Worm (Caenorhabditis elegans) whole organism, L1 larva: Measurements from ENCODE around the gene thoc-7.

Experiments
- C04F5.9 ChIP-seq: sonication (generic microtip); optimal IDR thresholded peaks from 2 replicates; lab custom pipeline; 2016; ENCODE audit warnings: missing genetic modification characterization, missing compliant biosample characterization
- C16A3.4 ChIP-seq: fragments of 150-350 bp; optimal IDR thresholded peaks from 2 replicates; lab custom pipeline; 2014; ENCODE audit warnings: missing biosample characterization, missing genetic modification characterization
- C34B4.2 ChIP-seq: sonication (generic microtip); optimal IDR thresholded peaks from 2 replicates; lab custom pipeline; 2017; ENCODE audit warnings: mild to moderate bottlenecking, missing genetic modification characterization, missing compliant biosample characterization
- F16B12.6 ChIP-seq: fragments of 150-350 bp; optimal IDR thresholded peaks from 2 replicates; lab custom pipeline; 2014; ENCODE audit warnings: missing biosample characterization, missing genetic modification characterization
- alr-1 ChIP-seq: fragments of 200-800 bp; sonication (Bioruptor generic); optimal IDR thresholded peaks from 2 replicates; lab custom pipeline; 2018; ENCODE audit warnings: borderline replicate concordance, mild to moderate bottlenecking, missing genetic modification characterization, missing compliant biosample characterization
- ama-1 ChIP-seq: fragments of 150-350 bp; optimal IDR thresholded peaks from 2 replicates; lab custom pipeline; 2014
- blmp-1 ChIP-seq: fragments of 150-350 bp; optimal IDR thresholded peaks from 2 replicates; lab custom pipeline; 2014; ENCODE audit warnings: missing biosample characterization, missing genetic modification characterization
- ceh-8 ChIP-seq: fragments of 200-800 bp; sonication (Bioruptor generic); optimal IDR thresholded peaks from 2 replicates; lab custom pipeline; 2018; ENCODE audit warnings: mild to moderate bottlenecking, missing genetic modification characterization, moderate library complexity, missing compliant biosample characterization
- ceh-88 ChIP-seq: fragments of 200-800 bp; sonication (Bioruptor generic); IDR thresholded peaks from 2 replicates; pipeline ENCODE4 v1.3.6; 2022; ENCODE audit warnings: missing genetic modification characterization, missing compliant biosample characterization
- ceh-90 ChIP-seq: sonication (generic microtip); optimal IDR thresholded peaks from 2 replicates; lab custom pipeline; 2016; ENCODE audit warnings: missing genetic modification characterization, missing compliant biosample characterization
- ces-1 ChIP-seq: fragments of 150-350 bp; optimal IDR thresholded peaks from 2 replicates; lab custom pipeline; 2014; ENCODE audit warnings: missing biosample characterization, missing genetic modification reagents, missing genetic modification characterization
- dpl-1 ChIP-seq, 3 experiments: fragments of 150-350 bp in 2 of 3; sonication (generic microtip) in 1 of 3; optimal IDR thresholded peaks; 2 replicates each; lab custom pipeline; 2014 to 2017; ENCODE audit warnings: missing biosample characterization in 3 of 3, missing genetic modification characterization in 3 of 3, missing genetic modification reagents in 3 of 3
- dsc-1 ChIP-seq: sonication (generic microtip); optimal IDR thresholded peaks from 2 replicates; lab custom pipeline; 2016; ENCODE audit warnings: mild to moderate bottlenecking, missing genetic modification characterization, missing compliant biosample characterization
- efl-1 ChIP-seq, 4 experiments: fragments of 150-350 bp; optimal IDR thresholded peaks in 3 of 4; peaks in 1 of 4; 1 replicate in 1 of 4; 2 replicates in 3 of 4; lab custom pipeline; 2014; ENCODE audit warnings: missing biosample characterization in 2 of 4, missing genetic modification characterization in 2 of 4, missing genetic modification reagents in 2 of 4
- efl-3 ChIP-seq: fragments of 200-800 bp; sonication (Bioruptor generic); optimal IDR thresholded peaks from 2 replicates; lab custom pipeline; 2018; ENCODE audit warnings: mild to moderate bottlenecking, missing genetic modification characterization, missing compliant biosample characterization
- egl-13 ChIP-seq: sonication (generic microtip); optimal IDR thresholded peaks from 2 replicates; lab custom pipeline; 2016; ENCODE audit warnings: missing genotype, missing genetic modification reagents, missing genetic modification characterization, missing compliant biosample characterization
- fkh-10 ChIP-seq: sonication (generic microtip); optimal IDR thresholded peaks from 2 replicates; lab custom pipeline; 2017; ENCODE audit warnings: missing biosample characterization, missing genetic modification reagents, missing genetic modification characterization
- hlh-4 ChIP-seq: sonication (generic microtip); optimal IDR thresholded peaks from 2 replicates; lab custom pipeline; 2016; ENCODE audit warnings: mild to moderate bottlenecking, missing genetic modification characterization, missing compliant biosample characterization
- hpl-2 ChIP-seq: fragments of 150-350 bp; optimal IDR thresholded peaks from 2 replicates; lab custom pipeline; 2014; ENCODE audit warnings: missing biosample characterization, missing genetic modification reagents, missing genetic modification characterization
- irx-1 ChIP-seq: sonication (generic microtip); optimal IDR thresholded peaks from 2 replicates; lab custom pipeline; 2016; ENCODE audit warnings: missing genetic modification characterization, missing compliant biosample characterization
- lin-13 ChIP-seq: fragments of 150-350 bp; optimal IDR thresholded peaks from 2 replicates; lab custom pipeline; 2014; ENCODE audit warnings: missing biosample characterization, missing genetic modification reagents, missing genetic modification characterization
- lin-14 ChIP-seq: fragments of 200-800 bp; sonication (Bioruptor generic); optimal IDR thresholded peaks from 2 replicates; lab custom pipeline; 2018; ENCODE audit warnings: mild to moderate bottlenecking, missing genetic modification characterization, moderate library complexity, missing compliant biosample characterization
- lin-15B ChIP-seq: fragments of 150-350 bp; sonication (generic microtip); optimal IDR thresholded peaks from 3 replicates; lab custom pipeline; 2014; ENCODE audit warnings: missing biosample characterization, missing genetic modification characterization
- lin-35 ChIP-seq, 2 experiments: fragments of 150-350 bp; optimal IDR thresholded peaks; 2 replicates each; lab custom pipeline; 2014; ENCODE audit warnings: missing biosample characterization in 2 of 2, missing genetic modification characterization in 2 of 2, missing genetic modification reagents in 2 of 2
- lin-39 ChIP-seq: fragments of 150-350 bp; optimal IDR thresholded peaks from 2 replicates; lab custom pipeline; 2014; ENCODE audit warnings: missing biosample characterization, missing genetic modification reagents, missing genetic modification characterization
- lir-3 ChIP-seq: sonication (generic microtip); optimal IDR thresholded peaks from 2 replicates; lab custom pipeline; 2016; ENCODE audit warnings: mild to moderate bottlenecking, missing genetic modification characterization, moderate library complexity, missing compliant biosample characterization; ENCODE audit not compliant: poor library complexity
- lsy-2 ChIP-seq, 2 experiments: fragments of 150-350 bp; optimal IDR thresholded peaks; 2 replicates each; lab custom pipeline; 2014; ENCODE audit warnings: missing biosample characterization in 2 of 2, missing genetic modification characterization in 2 of 2
- mdl-1 ChIP-seq, 2 experiments: fragments of 150-350 bp; optimal IDR thresholded peaks; 2 replicates each; lab custom pipeline; 2014 to 2017; ENCODE audit warnings: missing biosample characterization in 2 of 2, missing genetic modification characterization in 2 of 2, inconsistent platforms in 1 of 2
- mef-2 ChIP-seq: fragments of 150-350 bp; optimal IDR thresholded peaks from 2 replicates; lab custom pipeline; 2014; ENCODE audit warnings: missing biosample characterization, missing genetic modification characterization
- mep-1 ChIP-seq: fragments of 150-350 bp; optimal IDR thresholded peaks from 2 replicates; lab custom pipeline; 2014; ENCODE audit warnings: missing biosample characterization, missing genetic modification characterization
- nhr-12 ChIP-seq: sonication (generic microtip); optimal IDR thresholded peaks from 2 replicates; lab custom pipeline; 2017; ENCODE audit warnings: missing biosample characterization, missing genetic modification characterization
- nhr-20 ChIP-seq: sonication (generic microtip); optimal IDR thresholded peaks from 2 replicates; lab custom pipeline; 2016; ENCODE audit warnings: mild to moderate bottlenecking, missing genetic modification characterization, missing compliant biosample characterization
- nhr-237 ChIP-seq: fragments of 150-350 bp; optimal IDR thresholded peaks from 2 replicates; lab custom pipeline; 2014; ENCODE audit warnings: missing biosample characterization, missing genetic modification characterization
- nhr-71 ChIP-seq: sonication (generic microtip); optimal IDR thresholded peaks from 2 replicates; lab custom pipeline; 2016; ENCODE audit warnings: mild to moderate bottlenecking, missing genetic modification characterization, moderate library complexity, missing compliant biosample characterization
- nhr-76 ChIP-seq: sonication (generic microtip); optimal IDR thresholded peaks from 2 replicates; lab custom pipeline; 2017; ENCODE audit warnings: missing biosample characterization, missing genetic modification characterization
- nhr-77 ChIP-seq: fragments of 150-350 bp; optimal IDR thresholded peaks from 2 replicates; lab custom pipeline; 2014; ENCODE audit warnings: missing biosample characterization, missing genetic modification characterization
- nhr-85 ChIP-seq: sonication (generic microtip); peaks from one replicate; lab custom pipeline; 2016; ENCODE audit warnings: missing genetic modification characterization, inconsistent platforms, missing compliant biosample characterization
- nhr-90 ChIP-seq: sonication (generic microtip); optimal IDR thresholded peaks from 2 replicates; lab custom pipeline; 2016; ENCODE audit warnings: mild to moderate bottlenecking, missing genetic modification characterization, missing compliant biosample characterization; ENCODE audit not compliant: poor library complexity
- pag-3 ChIP-seq: sonication (generic microtip); optimal IDR thresholded peaks from 2 replicates; lab custom pipeline; 2017; ENCODE audit warnings: missing genetic modification characterization, mild to moderate bottlenecking, missing compliant biosample characterization, antibody characterized with exemption, borderline replicate concordance; ENCODE audit not compliant: insufficient read depth
- pax-3 ChIP-seq: fragments of 200-800 bp; sonication (Bioruptor generic); optimal IDR thresholded peaks from 2 replicates; lab custom pipeline; 2018; ENCODE audit warnings: mild to moderate bottlenecking, missing genetic modification characterization, moderate library complexity, missing compliant biosample characterization
- rnt-1 ChIP-seq: sonication (generic microtip); optimal IDR thresholded peaks from 2 replicates; lab custom pipeline; 2016; ENCODE audit warnings: mild to moderate bottlenecking, missing genetic modification characterization, moderate library complexity, missing compliant biosample characterization
- tlp-1 ChIP-seq: fragments of 150-350 bp; optimal IDR thresholded peaks from 2 replicates; lab custom pipeline; 2014; ENCODE audit warnings: missing biosample characterization, missing genetic modification characterization
- unc-30 ChIP-seq: sonication (generic microtip); optimal IDR thresholded peaks from 2 replicates; lab custom pipeline; 2017; ENCODE audit warnings: missing biosample characterization, missing genetic modification characterization
- unc-62 ChIP-seq: fragments of 150-350 bp; optimal IDR thresholded peaks from 2 replicates; lab custom pipeline; 2014; ENCODE audit warnings: missing biosample characterization, missing genetic modification reagents, missing genetic modification characterization
- unc-86 ChIP-seq: sonication (generic microtip); optimal IDR thresholded peaks from 2 replicates; lab custom pipeline; 2016; ENCODE audit warnings: missing genetic modification characterization, missing compliant biosample characterization
- unc-98 ChIP-seq: fragments of 200-800 bp; sonication (Bioruptor generic); IDR thresholded peaks from 2 replicates; pipeline ENCODE4 v1.3.6; 2022; ENCODE audit warnings: missing genetic modification characterization, missing compliant biosample characterization
- vab-15 ChIP-seq: sonication (generic microtip); optimal IDR thresholded peaks from 2 replicates; lab custom pipeline; 2017; ENCODE audit warnings: missing genotype, mild to moderate bottlenecking, missing genetic modification characterization, missing compliant biosample characterization
- xbp-1 ChIP-seq: sonication (generic microtip); optimal IDR thresholded peaks from 2 replicates; lab custom pipeline; 2016; ENCODE audit warnings: missing genetic modification characterization, missing compliant biosample characterization
- zag-1 ChIP-seq: fragments of 150-350 bp; optimal IDR thresholded peaks from 2 replicates; lab custom pipeline; 2014; ENCODE audit warnings: missing biosample characterization, missing genetic modification characterization
- ztf-11 ChIP-seq, 2 experiments: sonication (generic microtip); optimal IDR thresholded peaks; 2 replicates each; lab custom pipeline; 2016 to 2017; ENCODE audit warnings: missing genetic modification characterization in 2 of 2, missing biosample characterization in 1 of 2, missing compliant biosample characterization in 1 of 2
- ztf-4 ChIP-seq: fragments of 150-350 bp; optimal IDR thresholded peaks from 2 replicates; lab custom pipeline; 2014; ENCODE audit warnings: missing biosample characterization, missing genetic modification characterization

thoc-7 gene

ce11 chrIV:13881754-13882275, 719 bp upstream of the thoc-7 start, which contains the start of gene rpl-29 (continued):
- TF ChIP-seq ceh-88 (peak; percentile 76), alr-1 (no peak), lin-39 (tag; lab: Kevin White, UChicago) (peak; percentile 79), ceh-8 (peak; percentile 67), mdl-1 (tag; optimal IDR thresholded peaks at IDR 0.05; lab: Kevin White, UChicago) (peak in 1 of 2 experiments; percentile 85), hlh-4 (tag; lab: Kevin White, UChicago) (no peak), hpl-2 (GFP tag; lab: Kevin White, UChicago) (peak; percentile 74), C16A3.4 (peak; percentile 95), fkh-10 (GFP tag; lab: Kevin White, UChicago) (peak; percentile 49), ces-1 (GFP tag; lab: Kevin White, UChicago) (no peak), ama-1 (lab: Kevin White, UChicago) (no peak), F16B12.6 (tag; lab: Kevin White, UChicago) (peak; percentile 18), lir-3 (tag; lab: Kevin White, UChicago) (no peak), irx-1 (tag; lab: Kevin White, UChicago) (peak; percentile 84), C04F5.9 (tag; lab: Kevin White, UChicago) (peak; percentile 75), ztf-4 (tag; lab: Kevin White, UChicago) (peak; percentile 82), blmp-1 (tag; lab: Kevin White, UChicago) (peak; percentile 70), lsy-2 (tag; optimal IDR thresholded peaks at IDR 0.05; lab: Kevin White, UChicago) (peak; percentile 99), dpl-1 (GFP tag; optimal IDR thresholded peaks at IDR 0.05; lab: Kevin White, UChicago) (peak; percentile 74 to 82 (median 81)), nhr-20 (peak; percentile 92), pax-3 (peak; percentile 61), C34B4.2 (tag; lab: Kevin White, UChicago) (no peak), nhr-85 (peak; percentile 97), nhr-71 (tag; lab: Kevin White, UChicago) (peak; percentile 96), pag-3 (tag; lab: Kevin White, UChicago) (no peak), ztf-11 (tag; optimal IDR thresholded peaks at IDR 0.05; lab: Kevin White, UChicago) (peak in 1 of 2 experiments; percentile 64), unc-98 (GFP tag; lab: Robert Waterston, UW) (peak; percentile 29; the same call in 1 of the 2 replicates), rnt-1 (tag; lab: Kevin White, UChicago) (peak; percentile 93), lin-15B (tag; lab: Kevin White, UChicago) (peak; percentile 63), lin-35 (GFP tag; optimal IDR thresholded peaks at IDR 0.05; lab: Kevin White, UChicago) (peak; percentile 83 to 92), vab-15 (tag; lab: Kevin White, UChicago) (peak; percentile 58), dsc-1 (tag; lab: Kevin White, UChicago) (peak; percentile 87), lin-14 (GFP tag; lab: Kevin White, UChicago) (peak; percentile 90), nhr-90 (peak; percentile 91), egl-13 (tag; lab: Kevin White, UChicago) (peak; percentile 53), nhr-237 (tag; lab: Kevin White, UChicago) (peak; percentile 4), nhr-12 (tag; lab: Kevin White, UChicago) (no peak), nhr-77 (tag; lab: Kevin White, UChicago) (peak; percentile 82), zag-1 (tag; lab: Kevin White, UChicago) (no peak), nhr-76 (tag; lab: Kevin White, UChicago) (no peak), mep-1 (tag; lab: Kevin White, UChicago) (peak; percentile 90), unc-30 (tag; lab: Kevin White, UChicago) (no peak), efl-3 (GFP tag; lab: Kevin White, UChicago) (no peak), unc-62 (GFP tag; lab: Kevin White, UChicago) (no peak), mef-2 (tag; lab: Kevin White, UChicago) (no peak), unc-86 (tag; lab: Kevin White, UChicago) (peak; percentile 92), tlp-1 (tag; lab: Kevin White, UChicago) (no peak), ceh-90 (tag; lab: Kevin White, UChicago) (peak; percentile 52), lin-13 (GFP tag; lab: Kevin White, UChicago) (peak; percentile 83), efl-1 (optimal IDR thresholded peaks at IDR 0.05; lab: Kevin White, UChicago) (peak; percentile 89 to 94), efl-1 (GFP tag; optimal IDR thresholded peaks at IDR 0.05 in 1 of 2; lab: Kevin White, UChicago) (peak; percentile 78 to 98), xbp-1 (tag; lab: Kevin White, UChicago) (peak; percentile 91)
